Fruit fly (Drosophila melanogaster): ENCODE measurements around the gene orion.

dm6 chrX:7892539-7892899 lies 54.2 kb downstream of the orion start:
- TF ChIP-seq CG32264 (GFP tag; optimal IDR thresholded peaks at IDR 0.05) (no peak), Rel (GFP tag; optimal IDR thresholded peaks at IDR 0.05) (no peak), Rel (tag; optimal IDR thresholded peaks at IDR 0.05) (no peak), ey (GFP tag; optimal IDR thresholded peaks at IDR 0.05) (peak; percentile 63), pan (optimal IDR thresholded peaks at IDR 0.05) (no peak), Abd-B (GFP tag; optimal IDR thresholded peaks at IDR 0.05) (no peak), lola (GFP tag; optimal IDR thresholded peaks at IDR 0.05) (no peak), Myc (optimal IDR thresholded peaks at IDR 0.05) (no peak)

Measured in whole organism, wandering third instar larva.